Fruit fly (Drosophila melanogaster) whole organism, adult: Measurements from ENCODE around the gene Cpr65Eb.

Experiments used
- CG14711 ChIP-seq: fragments of 200-800 bp; sonication (Bioruptor generic); optimal IDR thresholded peaks from 2 replicates; lab custom pipeline; 2018; ENCODE audit warnings: missing biosample characterization, mild to moderate bottlenecking, missing genetic modification characterization, moderate library complexity
- CG5204 ChIP-seq: fragments of 200-800 bp; sonication (Bioruptor generic); optimal IDR thresholded peaks from 2 replicates; lab custom pipeline; 2016; ENCODE audit warnings: missing biosample characterization, missing genetic modification characterization
- CG7101 ChIP-seq: fragments of 200-800 bp; sonication (Bioruptor generic); optimal IDR thresholded peaks from 2 replicates; lab custom pipeline; 2018; ENCODE audit warnings: missing biosample characterization, mild to moderate bottlenecking, missing genetic modification characterization, moderate library complexity
- Clk ChIP-seq: fragments of 200-800 bp; sonication (Bioruptor generic); optimal IDR thresholded peaks from 2 replicates; lab custom pipeline; 2017; ENCODE audit warnings: missing biosample characterization, missing genetic modification characterization
- Crg-1 ChIP-seq: fragments of 200-800 bp; sonication (Bioruptor generic); optimal IDR thresholded peaks from 2 replicates; lab custom pipeline; 2016; ENCODE audit warnings: missing biosample characterization, missing genetic modification characterization
- Hr96 ChIP-seq: fragments of 200-800 bp; sonication (Bioruptor generic); optimal IDR thresholded peaks from 2 replicates; lab custom pipeline; 2016; ENCODE audit warnings: missing biosample characterization, missing genetic modification characterization
- bab1 ChIP-seq: fragments of 200-800 bp; sonication (Bioruptor generic); optimal IDR thresholded peaks from 3 replicates; lab custom pipeline; 2019; ENCODE audit warnings: missing biosample characterization, mild to moderate bottlenecking, missing genetic modification characterization, moderate library complexity
- cic ChIP-seq: fragments of 200-800 bp; sonication (Bioruptor generic); optimal IDR thresholded peaks from 2 replicates; lab custom pipeline; 2017; ENCODE audit warnings: missing biosample characterization, mild to moderate bottlenecking, missing genetic modification characterization, moderate library complexity
- cnc ChIP-seq, 2 experiments: fragments of >200 bp; optimal IDR thresholded peaks; 2 replicates each; lab custom pipeline; 2017
- kay ChIP-seq: fragments of 200-800 bp; sonication (Bioruptor generic); peaks from one replicate; lab custom pipeline; 2016; ENCODE audit warnings: missing biosample characterization, missing genetic modification characterization, borderline replicate concordance
- pad ChIP-seq: fragments of 200-800 bp; sonication (Bioruptor generic); optimal IDR thresholded peaks from 3 replicates; lab custom pipeline; 2017; ENCODE audit warnings: missing biosample characterization, missing genetic modification characterization, mild to moderate bottlenecking, moderate library complexity, missing genetic modification reagents
- tj ChIP-seq: fragments of 200-800 bp; sonication (Bioruptor generic); optimal IDR thresholded peaks from 3 replicates; lab custom pipeline; 2017; ENCODE audit warnings: missing biosample characterization, mild to moderate bottlenecking, missing genetic modification characterization, moderate library complexity
- toe ChIP-seq: fragments of 200-800 bp; sonication (Bioruptor generic); optimal IDR thresholded peaks from 2 replicates; lab custom pipeline; 2016; ENCODE audit warnings: missing biosample characterization, missing genetic modification characterization

DNA sequence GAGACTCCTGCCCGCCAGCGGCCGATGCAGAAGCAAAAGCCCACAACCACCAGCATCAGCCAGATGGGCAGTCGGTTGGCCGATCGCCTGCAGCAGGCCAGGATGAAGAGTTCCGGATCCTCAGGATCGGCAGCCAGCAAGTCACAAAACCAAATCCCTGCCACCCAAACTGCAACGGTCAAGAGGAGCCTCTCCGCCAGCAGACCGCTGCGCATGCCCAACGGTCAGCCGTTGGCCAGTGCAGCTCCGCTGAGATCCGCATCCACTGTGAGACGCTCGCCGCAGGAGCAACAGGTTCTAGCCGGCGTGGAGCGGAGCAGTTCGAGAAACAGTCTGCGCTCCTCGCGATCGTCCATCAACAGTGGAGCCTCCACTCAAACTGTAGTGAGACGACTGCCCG lies 33.5 kb upstream of the Cpr65Eb start:
- TF ChIP-seq cic (GFP tag; lab: Kevin White, UChicago) (no peak), CG5204 (GFP tag; lab: Kevin White, UChicago) (no peak), kay (GFP tag; lab: Kevin White, UChicago) (no peak), Hr96 (GFP tag; lab: Kevin White, UChicago) (no peak), CG14711 (no peak), toe (GFP tag; lab: Kevin White, UChicago) (no peak), bab1 (GFP tag; lab: Kevin White, UChicago) (no peak), tj (GFP tag; lab: Kevin White, UChicago) (no peak), CG7101 (no peak), pad (GFP tag; lab: Kevin White, UChicago) (no peak), Clk (no peak), cnc (optimal IDR thresholded peaks at IDR 0.05; lab: Kevin White, UChicago) (no peak), Crg-1 (GFP tag; lab: Kevin White, UChicago) (no peak)
